Fruit fly (Drosophila melanogaster): ENCODE measurements around the gene mbf1.

mbf1 gene

dm6 chr3L:16612152-16612551 is 37.9 kb downstream of the mbf1 start, which contains the start of gene CG4101 (continued):
- TF ChIP-seq Drgx (GFP tag; IDR thresholded peaks at IDR 0.05) (peak; percentile 51; the same call in 1 of the 2 replicates), CG31388 (GFP tag; optimal IDR thresholded peaks at IDR 0.05) (no peak), trem (tag; optimal IDR thresholded peaks at IDR 0.05) (peak; percentile 86), Doc3 (GFP tag; IDR thresholded peaks at IDR 0.05; ENCODE audit: partially characterized antibody) (peak; percentile 91), Ptx1 (GFP tag; IDR thresholded peaks at IDR 0.05) (peak; percentile 83), Ada2b (GFP tag; IDR thresholded peaks at IDR 0.05) (peak; percentile 70), Oaz (GFP tag; IDR thresholded peaks at IDR 0.05) (no peak), E2f1 (GFP tag; IDR thresholded peaks at IDR 0.05) (peak; percentile 67), CG12071 (GFP tag; optimal IDR thresholded peaks at IDR 0.05) (peak; percentile 15), slbo (GFP tag; IDR thresholded peaks at IDR 0.05) (peak; percentile 89), p53 (GFP tag; optimal IDR thresholded peaks at IDR 0.05) (peak; percentile 0), chn (GFP tag; optimal IDR thresholded peaks at IDR 0.05) (peak; percentile 82), gcm (GFP tag; optimal IDR thresholded peaks at IDR 0.05) (peak; percentile 73), Bteb2 (GFP tag; optimal IDR thresholded peaks at IDR 0.05) (peak; percentile 57), NfI (GFP tag; optimal IDR thresholded peaks at IDR 0.05) (peak; percentile 83), CG5953 (GFP tag; IDR thresholded peaks at IDR 0.05) (no peak), CG16813 (GFP tag; IDR thresholded peaks at IDR 0.05; ENCODE audit: partially characterized antibody) (peak; percentile 75), zfh1 (GFP tag; IDR thresholded peaks at IDR 0.05) (peak; percentile 76), CG14667 (GFP tag; IDR thresholded peaks at IDR 0.05) (peak; percentile 62), nerfin-2 (GFP tag; IDR thresholded peaks at IDR 0.05; ENCODE audit: partially characterized antibody) (no peak), bcd (GFP tag; optimal IDR thresholded peaks at IDR 0.05) (peak; percentile 74), CG3995 (GFP tag; optimal IDR thresholded peaks at IDR 0.05) (peak; percentile 53), CG4617 (GFP tag; optimal IDR thresholded peaks at IDR 0.05; ENCODE audit: borderline replicate concordance) (peak; percentile 51), CG2120 (GFP tag; optimal IDR thresholded peaks at IDR 0.05) (peak; percentile 92), CG11398 (GFP tag; optimal IDR thresholded peaks at IDR 0.05) (peak; percentile 5), Hr3 (GFP tag; optimal IDR thresholded peaks at IDR 0.05) (peak; percentile 83), CG3847 (GFP tag; IDR thresholded peaks at IDR 0.05) (peak; percentile 86), CHES-1-like (GFP tag; optimal IDR thresholded peaks at IDR 0.05) (peak; percentile 83), CG6791 (GFP tag; IDR thresholded peaks at IDR 0.05; ENCODE audit: partially characterized antibody) (peak; percentile 52; the same call in 1 of the 3 replicates), CG11093 (GFP tag; IDR thresholded peaks at IDR 0.05) (peak; percentile 68; the same call in 2 of the 3 replicates), Abd-B (GFP tag; optimal IDR thresholded peaks at IDR 0.05) (peak; percentile 75), sqz (GFP tag; optimal IDR thresholded peaks at IDR 0.05) (peak; percentile 85), Vsx1 (GFP tag; optimal IDR thresholded peaks at IDR 0.05) (peak; percentile 11), CG1024 (GFP tag; IDR thresholded peaks at IDR 0.05) (peak; percentile 63), CG10543 (GFP tag; optimal IDR thresholded peaks at IDR 0.05) (peak; percentile 81), ro (GFP tag; IDR thresholded peaks at IDR 0.05) (0 out of 2 replicates have a peak, but pooled peaks have one; percentile 28), CG4328 (GFP tag; optimal IDR thresholded peaks at IDR 0.05) (peak; percentile 60), Gsc (GFP tag; IDR thresholded peaks at IDR 0.05) (peak; percentile 29; the same call in 1 of the 2 replicates), CG4707 (GFP tag; optimal IDR thresholded peaks at IDR 0.05) (no peak), croc (GFP tag; conservative IDR thresholded peaks at IDR 0.05) (peak; percentile 58), Rfx (GFP tag; IDR thresholded peaks at IDR 0.05) (peak; percentile 83), CG34376 (GFP tag; optimal IDR thresholded peaks at IDR 0.05) (peak; percentile 77), crp (GFP tag; optimal IDR thresholded peaks at IDR 0.05) (peak in 1 of 2 experiments; percentile 51), CG2129 (GFP tag; IDR thresholded peaks at IDR 0.05; ENCODE audit: partially characterized antibody) (peak; percentile 77), CG7357 (GFP tag; IDR thresholded peaks at IDR 0.05) (0 out of 3 replicates have a peak, but pooled peaks have one; percentile 30), CG8359 (GFP tag; optimal IDR thresholded peaks at IDR 0.05; ENCODE audit: borderline replicate concordance) (no peak), jigr1 (GFP tag; IDR thresholded peaks at IDR 0.05) (no peak), ac (GFP tag; optimal IDR thresholded peaks at IDR 0.05) (no peak), fd3F (GFP tag; optimal IDR thresholded peaks at IDR 0.05) (peak; percentile 78), Awh (GFP tag; IDR thresholded peaks at IDR 0.05) (no peak)

Data from whole organism, embryonic.